Worm (Caenorhabditis elegans) whole organism, L4 larva: ENCODE data around the gene srm-6.

Experiments used
- D1046.2 ChIP-seq: fragments of 200-800 bp; sonication (Bioruptor generic); IDR thresholded peaks from 2 replicates; pipeline ENCODE4 v1.3.6; 2022; ENCODE audit warnings: missing genetic modification characterization, missing compliant biosample characterization
- F37D6.2 ChIP-seq: sonication (generic microtip); optimal IDR thresholded peaks from 2 replicates; lab custom pipeline; 2016; ENCODE audit warnings: mild to moderate bottlenecking, missing genetic modification characterization, missing compliant biosample characterization
- F44E2.7 ChIP-seq: fragments of 200-800 bp; sonication (Bioruptor generic); IDR thresholded peaks from 2 replicates; pipeline ENCODE4 v2.1.2; 2022; ENCODE audit warnings: missing genetic modification characterization, missing compliant biosample characterization
- F49E8.2 ChIP-seq: sonication (generic microtip); optimal IDR thresholded peaks from 2 replicates; lab custom pipeline; 2016; ENCODE audit warnings: missing compliant biosample characterization, mild to moderate bottlenecking, missing genetic modification characterization, borderline replicate concordance
- Y48G9A.11 ChIP-seq: fragments of 200-800 bp; sonication (Bioruptor generic); IDR thresholded peaks from 2 replicates; pipeline ENCODE4 v1.3.6; 2022; ENCODE audit warnings: missing genetic modification reagents, missing genetic modification characterization, missing compliant biosample characterization
- Y75B8A.6 ChIP-seq: fragments of 200-800 bp; sonication (Bioruptor generic); IDR thresholded peaks from 2 replicates; pipeline ENCODE4 v1.3.6; 2022; ENCODE audit warnings: missing genetic modification reagents, missing genetic modification characterization, missing compliant biosample characterization
- ZK546.5 ChIP-seq, 2 experiments: sonication (generic microtip); optimal IDR thresholded peaks; 2 replicates each; lab custom pipeline; 2017; ENCODE audit warnings: missing biosample characterization in 2 of 2, missing genetic modification characterization in 2 of 2
- aha-1 ChIP-seq: fragments of 150-350 bp; peaks from one replicate; lab custom pipeline; 2014; ENCODE audit warnings: missing biosample characterization, missing genetic modification characterization
- attf-4 ChIP-seq: sonication (generic microtip); optimal IDR thresholded peaks from 3 replicates; lab custom pipeline; 2017; ENCODE audit warnings: missing biosample characterization, missing genetic modification characterization
- ceh-20 ChIP-seq: fragments of 200-800 bp; sonication (Bioruptor generic); IDR thresholded peaks from 2 replicates; pipeline ENCODE4 v1.3.6; 2022; ENCODE audit warnings: missing genetic modification reagents, missing genetic modification characterization, missing compliant biosample characterization
- ceh-82 ChIP-seq: sonication (generic microtip); optimal IDR thresholded peaks from 2 replicates; lab custom pipeline; 2017; ENCODE audit warnings: missing biosample characterization, missing genetic modification characterization
- ces-1 ChIP-seq: fragments of 150-350 bp; sonication (generic microtip); optimal IDR thresholded peaks from 4 replicates; lab custom pipeline; 2014; ENCODE audit warnings: missing biosample characterization, missing genetic modification reagents, missing genetic modification characterization
- ctbp-1 ChIP-seq: fragments of 200-800 bp; sonication (Bioruptor generic); IDR thresholded peaks from 2 replicates; pipeline ENCODE4 v1.3.6; 2022; ENCODE audit warnings: missing genetic modification reagents, missing genetic modification characterization, missing compliant biosample characterization
- daf-16 ChIP-seq, 3 experiments: sonication (generic microtip); optimal IDR thresholded peaks; 2 replicates each; lab custom pipeline; 2016 to 2017; ENCODE audit warnings: missing genetic modification characterization in 3 of 3, missing genetic modification reagents in 3 of 3, mild to moderate bottlenecking in 2 of 3, missing compliant biosample characterization in 2 of 3, missing biosample characterization in 1 of 3, moderate library complexity in 1 of 3
- daf-19 ChIP-seq: fragments of 200-800 bp; sonication (Bioruptor generic); conservative IDR thresholded peaks from 2 replicates; pipeline ENCODE4 v1.3.6; 2022; ENCODE audit warnings: missing genetic modification characterization, missing compliant biosample characterization
- daf-8 ChIP-seq: fragments of 200-800 bp; sonication (Bioruptor generic); IDR thresholded peaks from 2 replicates; pipeline ENCODE4 v1.3.6; 2022; ENCODE audit warnings: missing genetic modification characterization, missing compliant biosample characterization
- egl-27 ChIP-seq: sonication (generic microtip); optimal IDR thresholded peaks from 3 replicates; lab custom pipeline; 2017; ENCODE audit warnings: missing biosample characterization, missing genetic modification reagents, missing genetic modification characterization
- egl-43 ChIP-seq: fragments of 200-800 bp; sonication (Bioruptor generic); IDR thresholded peaks from 2 replicates; pipeline ENCODE4 v1.3.6; 2022; ENCODE audit warnings: missing genetic modification reagents, missing genetic modification characterization, missing compliant biosample characterization
- hif-1 ChIP-seq, 2 experiments: sonication (generic microtip); optimal IDR thresholded peaks; 2 replicates each; lab custom pipeline; 2016 to 2017; ENCODE audit warnings: missing compliant biosample characterization in 2 of 2, missing genetic modification characterization in 2 of 2, missing genetic modification reagents in 2 of 2, missing genotype in 2 of 2, mild to moderate bottlenecking in 1 of 2
- hlh-11 ChIP-seq: fragments of 200-800 bp; sonication (Bioruptor generic); optimal IDR thresholded peaks from 2 replicates; lab custom pipeline; 2018; ENCODE audit warnings: mild to moderate bottlenecking, missing genetic modification characterization, missing compliant biosample characterization
- lin-1 ChIP-seq: fragments of 200-800 bp; sonication (Bioruptor generic); IDR thresholded peaks from 2 replicates; pipeline ENCODE4 v1.3.6; 2022; ENCODE audit warnings: missing genetic modification reagents, missing genetic modification characterization, missing compliant biosample characterization
- mdl-1 ChIP-seq, 2 experiments: fragments of 150-350 bp in 1 of 2; sonication (generic microtip) in 1 of 2; optimal IDR thresholded peaks; 2 replicates each; lab custom pipeline; 2014 to 2017; ENCODE audit warnings: missing biosample characterization in 2 of 2, missing genetic modification characterization in 2 of 2
- mes-2 ChIP-seq: sonication (generic microtip); optimal IDR thresholded peaks from 2 replicates; lab custom pipeline; 2016; ENCODE audit warnings: missing genotype, mild to moderate bottlenecking, missing genetic modification characterization, missing compliant biosample characterization; ENCODE audit not compliant: poor library complexity, severe bottlenecking
- mxl-3 ChIP-seq: fragments of 200-800 bp; sonication (Bioruptor generic); optimal IDR thresholded peaks from 2 replicates; lab custom pipeline; 2018; ENCODE audit warnings: mild to moderate bottlenecking, missing genetic modification characterization, missing compliant biosample characterization
- nhr-11 ChIP-seq: fragments of 150-350 bp; optimal IDR thresholded peaks from 2 replicates; lab custom pipeline; 2014; ENCODE audit warnings: missing biosample characterization, missing genetic modification characterization
- nhr-237 ChIP-seq: sonication (generic microtip); optimal IDR thresholded peaks from 2 replicates; lab custom pipeline; 2017; ENCODE audit warnings: missing biosample characterization, missing genetic modification characterization
- nhr-25 ChIP-seq: sonication (generic microtip); optimal IDR thresholded peaks from 2 replicates; lab custom pipeline; 2017; ENCODE audit warnings: missing genetic modification characterization, mild to moderate bottlenecking, missing compliant biosample characterization, antibody characterized with exemption, moderate library complexity, borderline replicate concordance; ENCODE audit not compliant: insufficient read depth
- nhr-41 ChIP-seq: fragments of 200-800 bp; sonication (Bioruptor generic); IDR thresholded peaks from 2 replicates; pipeline ENCODE4 v1.3.6; 2022; ENCODE audit warnings: missing genetic modification reagents, missing genetic modification characterization, missing compliant biosample characterization
- nhr-48 ChIP-seq: sonication (generic microtip); optimal IDR thresholded peaks from 2 replicates; lab custom pipeline; 2016; ENCODE audit warnings: mild to moderate bottlenecking, missing genetic modification characterization, missing compliant biosample characterization
- nhr-77 ChIP-seq: fragments of 150-350 bp; optimal IDR thresholded peaks from 2 replicates; lab custom pipeline; 2014; ENCODE audit warnings: missing biosample characterization, missing genetic modification characterization
- pha-4 ChIP-seq, 2 experiments: fragments of 150-350 bp in 1 of 2; fragments of 200-800 bp in 1 of 2; sonication (Bioruptor generic) in 1 of 2; IDR thresholded peaks in 1 of 2; optimal IDR thresholded peaks in 1 of 2; 2 replicates each; pipeline versions ENCODE4 v1.3.6 to Lab custom; 2014 to 2022; ENCODE audit warnings: missing genetic modification characterization in 2 of 2, missing genetic modification reagents in 2 of 2, missing biosample characterization in 1 of 2, missing compliant biosample characterization in 1 of 2
- rbr-2 ChIP-seq: sonication (generic microtip); optimal IDR thresholded peaks from 2 replicates; lab custom pipeline; 2016; ENCODE audit warnings: missing genotype, missing genetic modification characterization, missing compliant biosample characterization
- set-16 ChIP-seq: fragments of 200-800 bp; sonication (Bioruptor generic); IDR thresholded peaks from 2 replicates; pipeline ENCODE4 v1.3.6; 2022; ENCODE audit warnings: missing genetic modification reagents, missing genetic modification characterization, missing compliant biosample characterization
- snpc-4 ChIP-seq: fragments of 150-350 bp; optimal IDR thresholded peaks from 2 replicates; lab custom pipeline; 2014; ENCODE audit warnings: missing biosample characterization, missing genetic modification characterization
- unc-62 ChIP-seq, 3 experiments: fragments of 150-350 bp in 1 of 3; sonication (generic microtip); optimal IDR thresholded peaks in 2 of 3; peaks in 1 of 3; 1 replicate in 1 of 3; 2 replicates in 2 of 3; lab custom pipeline; 2014 to 2017; ENCODE audit warnings: missing biosample characterization in 3 of 3, missing genetic modification characterization in 3 of 3, missing genetic modification reagents in 3 of 3, missing genotype in 1 of 3
- vab-7 ChIP-seq: fragments of 200-800 bp; sonication (Bioruptor generic); IDR thresholded peaks from 2 replicates; pipeline ENCODE4 v1.3.6; 2022; ENCODE audit warnings: missing genetic modification reagents, missing genetic modification characterization, missing compliant biosample characterization
- ztf-11 ChIP-seq: fragments of 150-350 bp; optimal IDR thresholded peaks from 2 replicates; lab custom pipeline; 2014; ENCODE audit warnings: missing biosample characterization, missing genetic modification characterization
- ztf-7 ChIP-seq: fragments of 150-350 bp; optimal IDR thresholded peaks from 2 replicates; lab custom pipeline; 2014; ENCODE audit warnings: missing biosample characterization, missing genetic modification characterization

Gene srm-6

ce11 chrV:14328806-14329205 is 7.9 kb upstream of the srm-6 start, which contains the start of gene pepm-1:
pepm-1 (plus strand) TSS chrV:14329106.
- TF ChIP-seq aha-1 (tag; lab: Kevin White, UChicago) = no peak
- TF ChIP-seq Y48G9A.11 (GFP tag; lab: Robert Waterston, UW) = no peak
- no peak for TF ChIP-seq daf-8 (GFP tag; lab: Robert Waterston, UW)
- TF ChIP-seq mxl-3 = no peak
- TF ChIP-seq ctbp-1 = no peak
- no peak for TF ChIP-seq ceh-82 (tag; lab: Kevin White, UChicago)
- no peak for TF ChIP-seq Y75B8A.6 (GFP tag; lab: Robert Waterston, UW)
- no peak for TF ChIP-seq ZK546.5 (tag; optimal IDR thresholded peaks at IDR 0.05; lab: Kevin White, UChicago)
- no peak for TF ChIP-seq mes-2
- no peak for TF ChIP-seq rbr-2 (tag; lab: Kevin White, UChicago)
- no peak for TF ChIP-seq egl-27 (tag; lab: Kevin White, UChicago)
- TF ChIP-seq snpc-4 (tag; lab: Kevin White, UChicago) = no peak
- TF ChIP-seq nhr-237 = no peak
- TF ChIP-seq F44E2.7 (GFP tag; lab: Robert Waterston, UW) = no peak
- no peak for TF ChIP-seq vab-7
- TF ChIP-seq F37D6.2 (tag; lab: Kevin White, UChicago) = no peak
- TF ChIP-seq daf-16 (GFP tag; optimal IDR thresholded peaks at IDR 0.05; lab: Kevin White, UChicago) = no peak
- no peak for TF ChIP-seq daf-16 (tag; optimal IDR thresholded peaks at IDR 0.05; lab: Kevin White, UChicago)
- TF ChIP-seq nhr-25 (tag; lab: Kevin White, UChicago) = no peak
- TF ChIP-seq daf-19 = no peak
- TF ChIP-seq ztf-11 (tag; lab: Kevin White, UChicago) = no peak

DNA sequence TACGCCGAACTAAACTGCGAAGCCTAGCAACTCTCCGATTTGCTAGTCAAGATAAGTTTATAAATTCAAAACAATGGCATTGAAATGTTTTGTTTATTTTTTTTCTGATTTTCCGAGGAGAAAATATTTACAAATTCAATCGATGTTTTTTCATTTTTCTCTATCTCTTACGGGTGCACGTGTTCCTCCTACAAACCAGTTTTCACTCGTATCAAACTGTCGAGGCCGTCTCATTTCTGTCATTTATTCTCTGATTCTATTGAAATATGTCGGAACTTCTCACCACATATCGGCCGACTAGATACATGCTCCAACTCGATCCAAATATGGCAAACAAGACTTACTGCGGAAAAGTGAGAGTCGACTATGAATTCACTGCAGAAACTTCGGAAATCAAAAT is 5.3 kb upstream of the srm-6 start, which contains the start of gene F47B8.8:
Gene F47B8.8 (plus strand): TSS at position 257 of the 400 bp plus-strand sequence.
- TF ChIP-seq nhr-48 (tag; lab: Kevin White, UChicago) (no peak), mdl-1 (tag; optimal IDR thresholded peaks at IDR 0.05; lab: Kevin White, UChicago) (peak in 1 of 2 experiments; percentile 13)

DNA sequence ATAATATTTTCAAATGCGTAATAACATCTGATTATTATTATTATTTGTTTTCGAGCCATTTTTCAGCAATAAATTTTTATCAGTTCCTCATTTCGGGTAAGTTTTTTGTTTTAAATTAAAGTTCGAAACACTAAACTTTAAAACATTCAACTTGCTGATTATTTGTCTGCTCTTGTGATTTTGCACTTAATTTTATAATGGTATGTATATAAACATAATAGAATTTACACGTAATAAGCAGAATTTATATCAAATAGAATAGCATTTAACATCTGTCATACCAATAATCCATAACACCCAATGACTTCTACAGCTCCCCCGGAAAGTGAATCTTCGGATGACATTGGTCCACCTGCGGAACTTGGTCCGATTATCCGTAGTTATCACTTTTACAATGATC is 3.6 kb upstream of the srm-6 start, which contains the start of gene srm-4:
Gene srm-4 (plus strand): TSS at position 301 of the 400 bp plus-strand sequence.
- TF ChIP-seq unc-62 (GFP tag; optimal IDR thresholded peaks at IDR 0.05 in 1 of 2; lab: Kevin White, UChicago) (no peak), unc-62 (tag; optimal IDR thresholded peaks at IDR 0.05; lab: Kevin White, UChicago) (no peak)

DNA sequence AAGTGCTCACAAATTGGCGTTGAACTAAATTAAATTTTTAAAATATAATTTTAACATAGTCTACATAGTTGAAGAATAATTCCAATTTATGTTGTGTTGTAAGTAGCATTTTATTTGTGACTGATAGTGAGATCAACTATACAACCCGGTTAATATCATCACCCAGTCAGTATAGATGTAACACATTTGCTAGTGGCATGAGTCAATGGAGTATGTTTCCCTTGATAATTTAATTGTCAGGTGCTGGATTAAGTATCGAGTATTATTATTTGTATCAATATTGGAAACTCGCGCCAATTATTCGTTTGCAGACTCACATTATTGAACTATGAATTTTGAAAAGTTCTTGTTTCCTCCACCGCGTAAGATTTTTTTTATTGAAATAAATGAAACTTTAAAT is 1.9 kb upstream of the srm-6 start, which contains the start of gene srm-5:
Gene srm-5 (plus strand): TSS at position 301 of the 400 bp plus-strand sequence.
- no peak for TF ChIP-seq D1046.2 (GFP tag; lab: Robert Waterston, UW)
- no peak for TF ChIP-seq lin-1 (GFP tag; lab: Robert Waterston, UW)
- TF ChIP-seq ceh-20 (GFP tag; lab: Robert Waterston, UW) = no peak
- TF ChIP-seq Y75B8A.6 (GFP tag; lab: Robert Waterston, UW) = no peak
- no peak for TF ChIP-seq ZK546.5 (tag; optimal IDR thresholded peaks at IDR 0.05; lab: Kevin White, UChicago)
- no peak for TF ChIP-seq F49E8.2 (tag; lab: Kevin White, UChicago)
- TF ChIP-seq ces-1 (GFP tag; lab: Kevin White, UChicago) = no peak
- no peak for TF ChIP-seq hif-1 (tag; optimal IDR thresholded peaks at IDR 0.05; lab: Kevin White, UChicago)
- TF ChIP-seq pha-4 (GFP tag; IDR thresholded peaks at IDR 0.05; lab: Robert Waterston, UW) = no peak
- no peak for TF ChIP-seq pha-4 (tag; optimal IDR thresholded peaks at IDR 0.05; lab: Kevin White, UChicago)
- TF ChIP-seq vab-7 = no peak
- TF ChIP-seq ztf-7 = no peak
- no peak for TF ChIP-seq mxl-3
- TF ChIP-seq nhr-77 (tag; lab: Kevin White, UChicago) = no peak

DNA sequence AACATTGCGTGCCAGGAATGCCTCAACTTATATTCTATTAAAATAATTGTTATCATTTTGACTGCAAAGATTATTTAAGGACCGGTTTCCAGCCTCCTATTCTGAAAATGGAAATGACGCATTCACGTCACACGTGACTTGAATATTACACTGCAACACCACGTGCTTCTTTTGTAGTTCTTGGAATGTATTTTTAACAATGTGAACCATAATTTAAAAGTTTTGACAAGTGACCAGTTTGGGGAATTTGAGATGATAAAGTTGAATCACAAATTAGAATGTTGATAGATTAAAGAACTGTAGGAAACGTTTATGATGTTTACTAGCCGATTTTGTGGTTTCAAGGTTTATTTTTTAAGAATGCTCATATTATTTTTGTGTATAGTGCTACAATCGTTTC is 4.9 kb downstream of the srm-6 start, which contains the start of gene F47B8.10:
Gene F47B8.10 (plus strand): TSS at position 301 of the 400 bp plus-strand sequence.
- TF ChIP-seq attf-4 (no peak), daf-16 (GFP tag; optimal IDR thresholded peaks at IDR 0.05; lab: Kevin White, UChicago) (no peak), daf-16 (tag; optimal IDR thresholded peaks at IDR 0.05; lab: Kevin White, UChicago) (no peak), unc-62 (GFP tag; optimal IDR thresholded peaks at IDR 0.05 in 1 of 2; lab: Kevin White, UChicago) (peak in 1 of 2 experiments; percentile 79), unc-62 (tag; optimal IDR thresholded peaks at IDR 0.05; lab: Kevin White, UChicago) (no peak), set-16 (GFP tag; lab: Robert Waterston, UW) (no peak), hlh-11 (tag; lab: Kevin White, UChicago) (no peak), egl-43 (GFP tag; lab: Robert Waterston, UW) (no peak), nhr-77 (tag; lab: Kevin White, UChicago) (no peak), nhr-11 (tag; lab: Kevin White, UChicago) (no peak), nhr-41 (GFP tag; lab: Robert Waterston, UW) (no peak)
